Worm (Caenorhabditis elegans): ENCODE measurements around the gene rfip-1.

ce11 chrII:5863893-5864292, 20.5 kb upstream of the rfip-1 start, which contains the start of gene tag-234:
- TF ChIP-seq ceh-16 (tag; optimal IDR thresholded peaks at IDR 0.05): no peak
- no peak for TF ChIP-seq nhr-237 (tag; optimal IDR thresholded peaks at IDR 0.05)
- TF ChIP-seq nhr-25 (tag; optimal IDR thresholded peaks at IDR 0.05): no peak
- no peak for TF ChIP-seq ama-1 (optimal IDR thresholded peaks at IDR 0.05)
- TF ChIP-seq lin-39 (tag; optimal IDR thresholded peaks at IDR 0.05): no peak
- no peak for TF ChIP-seq skn-1 (tag; optimal IDR thresholded peaks at IDR 0.05)
- no peak for TF ChIP-seq unc-62 (GFP tag; optimal IDR thresholded peaks at IDR 0.05)
- TF ChIP-seq nhr-12 (tag; optimal IDR thresholded peaks at IDR 0.05): no peak
- TF ChIP-seq fkh-10 (GFP tag; optimal IDR thresholded peaks at IDR 0.05): no peak
- no peak for TF ChIP-seq zag-1 (tag; optimal IDR thresholded peaks at IDR 0.05)
- no peak for TF ChIP-seq elt-3 (tag; optimal IDR thresholded peaks at IDR 0.05)
- TF ChIP-seq ztf-4 (tag; optimal IDR thresholded peaks at IDR 0.05): no peak
